Worm (Caenorhabditis elegans): Measurements from ENCODE around the gene ckc-1.
A peak's percentile ranks its signal among the peaks of the same experiment; 100 is the strongest.

ckc-1 gene

ce11 chrX:3536302-3537251, 39.8 kb upstream of the ckc-1 start (continued):
- TF ChIP-seq sptf-1 (tag; optimal IDR thresholded peaks at IDR 0.05) (no peak), lir-3 (tag; optimal IDR thresholded peaks at IDR 0.05; ENCODE audit: poor library complexity) (no peak), nhr-237 (tag; optimal IDR thresholded peaks at IDR 0.05) (no peak), C34B4.2 (tag; optimal IDR thresholded peaks at IDR 0.05) (no peak), nhr-47 (tag; optimal IDR thresholded peaks at IDR 0.05) (no peak), efl-1 (optimal IDR thresholded peaks at IDR 0.05) (no peak), efl-1 (GFP tag; optimal IDR thresholded peaks at IDR 0.05 in 1 of 2) (peak in 1 of 2 experiments; percentile 91), unc-98 (GFP tag; IDR thresholded peaks at IDR 0.05) (no peak), elt-3 (tag; optimal IDR thresholded peaks at IDR 0.05) (no peak), nhr-19 (GFP tag; conservative IDR thresholded peaks at IDR 0.05) (peak; percentile 46; the same call in 1 of the 2 replicates), nhr-12 (tag; optimal IDR thresholded peaks at IDR 0.05) (no peak), ets-5 (GFP tag; IDR thresholded peaks at IDR 0.05) (no peak), nhr-85 (tag) (no peak), ceh-8 (GFP tag; optimal IDR thresholded peaks at IDR 0.05) (no peak)

- TF ChIP-seq elt-2 (tag; optimal IDR thresholded peaks at IDR 0.05) = no peak
- TF ChIP-seq nhr-90 (tag; optimal IDR thresholded peaks at IDR 0.05; ENCODE audit: poor library complexity) = no peak
- no peak for TF ChIP-seq ces-1 (GFP tag; optimal IDR thresholded peaks at IDR 0.05)
- no peak for TF ChIP-seq isw-1 (GFP tag; IDR thresholded peaks at IDR 0.05)
- no peak for TF ChIP-seq ama-1 (optimal IDR thresholded peaks at IDR 0.05)
- no peak for TF ChIP-seq sup-37 (GFP tag; optimal IDR thresholded peaks at IDR 0.05)
- no peak for TF ChIP-seq C04F5.9 (tag; optimal IDR thresholded peaks at IDR 0.05)
- TF ChIP-seq efl-3 (GFP tag; optimal IDR thresholded peaks at IDR 0.05) = no peak
- no peak for TF ChIP-seq nhr-84 (tag; optimal IDR thresholded peaks at IDR 0.05)
- TF ChIP-seq F16B12.6 (tag; optimal IDR thresholded peaks at IDR 0.05) = no peak
- no peak for TF ChIP-seq Y116A8C.19 (tag; optimal IDR thresholded peaks at IDR 0.05; ENCODE audit: borderline replicate concordance)
- TF ChIP-seq lin-35 (GFP tag; optimal IDR thresholded peaks at IDR 0.05) = no peak
- TF ChIP-seq lin-39 (tag; optimal IDR thresholded peaks at IDR 0.05) = no peak
- no peak for TF ChIP-seq zip-4 (GFP tag; optimal IDR thresholded peaks at IDR 0.05)
- TF ChIP-seq nhr-237 (tag; optimal IDR thresholded peaks at IDR 0.05) = no peak
- no peak for TF ChIP-seq nhr-28 (tag; optimal IDR thresholded peaks at IDR 0.05)
- no peak for TF ChIP-seq nhr-11 (tag; optimal IDR thresholded peaks at IDR 0.05)
- TF ChIP-seq snpc-4 (tag; optimal IDR thresholded peaks at IDR 0.05) = no peak
- TF ChIP-seq nhr-76 (tag; optimal IDR thresholded peaks at IDR 0.05) = no peak
- no peak for TF ChIP-seq nhr-19 (GFP tag; conservative IDR thresholded peaks at IDR 0.05)
These were observed 39.1 kb upstream of the ckc-1 start, which contains the start of gene gyg-1 for ce11 chrX:3537335-3537734. Gene gyg-1 (plus strand): TSS chrX:3537635.

- TF ChIP-seq nhr-85 (tag) = no peak
- no peak for TF ChIP-seq lin-39 (tag; optimal IDR thresholded peaks at IDR 0.05)
- no peak for TF ChIP-seq nhr-47 (tag; optimal IDR thresholded peaks at IDR 0.05)
- no peak for TF ChIP-seq rnt-1 (tag; optimal IDR thresholded peaks at IDR 0.05)
- TF ChIP-seq zag-1 (tag; optimal IDR thresholded peaks at IDR 0.05) = no peak
- TF ChIP-seq egl-27 (tag; optimal IDR thresholded peaks at IDR 0.05) = no peak
- TF ChIP-seq alr-1 (tag; optimal IDR thresholded peaks at IDR 0.05; ENCODE audit: borderline replicate concordance) = no peak
- no peak for TF ChIP-seq nhr-28 (tag; optimal IDR thresholded peaks at IDR 0.05)
- TF ChIP-seq lsy-2 (tag; optimal IDR thresholded peaks at IDR 0.05) = no peak
- no peak for TF ChIP-seq pax-3 (tag; optimal IDR thresholded peaks at IDR 0.05)
- no peak for TF ChIP-seq nhr-76 (tag; optimal IDR thresholded peaks at IDR 0.05)
- no peak for TF ChIP-seq nhr-12 (tag; optimal IDR thresholded peaks at IDR 0.05)
- TF ChIP-seq fkh-4 (tag; optimal IDR thresholded peaks at IDR 0.05; ENCODE audit: borderline replicate concordance) = no peak
- TF ChIP-seq blmp-1 (tag; optimal IDR thresholded peaks at IDR 0.05) = no peak
- TF ChIP-seq aly-2 (tag; optimal IDR thresholded peaks at IDR 0.05) = no peak
- no peak for TF ChIP-seq aha-1 (tag; optimal IDR thresholded peaks at IDR 0.05)
- TF ChIP-seq unc-62 (GFP tag; optimal IDR thresholded peaks at IDR 0.05) = no peak
- TF ChIP-seq nhr-20 (tag; optimal IDR thresholded peaks at IDR 0.05) = no peak
These were observed 38.3 kb upstream of the ckc-1 start for ce11 chrX:3538067-3538466.

Data from whole organism, L1 larva.